Worm (Caenorhabditis elegans) whole organism, mixed stage, embryonic: ENCODE results near the gene R04B5.1.

Experiments
- M03D4.4 ChIP-seq: sonication (generic microtip); optimal IDR thresholded peaks from 2 replicates; lab custom pipeline; 2017; ENCODE audit warnings: mild to moderate bottlenecking, missing genetic modification characterization, missing compliant biosample characterization
- bed-3 ChIP-seq: fragments of 200-800 bp; sonication (Bioruptor generic); optimal IDR thresholded peaks from 3 replicates; lab custom pipeline; 2018; ENCODE audit warnings: mild to moderate bottlenecking, missing genetic modification characterization, moderate library complexity, missing compliant biosample characterization
- blmp-1 ChIP-seq: fragments of 150-350 bp; optimal IDR thresholded peaks from 2 replicates; lab custom pipeline; 2014; ENCODE audit warnings: missing biosample characterization, missing genetic modification characterization
- ceh-39 ChIP-seq: fragments of 150-350 bp; optimal IDR thresholded peaks from 2 replicates; lab custom pipeline; 2014; ENCODE audit warnings: missing biosample characterization, missing genetic modification characterization
- ceh-43 ChIP-seq: fragments of 200-800 bp; sonication (Bioruptor generic); optimal IDR thresholded peaks from 2 replicates; lab custom pipeline; 2018; ENCODE audit warnings: mild to moderate bottlenecking, missing genetic modification characterization, moderate library complexity, missing compliant biosample characterization
- ceh-83 ChIP-seq: fragments of 200-800 bp; sonication (Bioruptor generic); optimal IDR thresholded peaks from 2 replicates; lab custom pipeline; 2018; ENCODE audit warnings: mild to moderate bottlenecking, missing genetic modification characterization, missing compliant biosample characterization
- ces-1 ChIP-seq: fragments of 150-350 bp; optimal IDR thresholded peaks from 2 replicates; lab custom pipeline; 2014; ENCODE audit warnings: missing biosample characterization, missing genetic modification reagents, missing genetic modification characterization
- cnd-1 ChIP-seq: fragments of 200-800 bp; sonication (Bioruptor generic); optimal IDR thresholded peaks from 2 replicates; lab custom pipeline; 2018; ENCODE audit warnings: mild to moderate bottlenecking, missing genetic modification characterization, missing compliant biosample characterization
- drap-1 ChIP-seq: fragments of 200-800 bp; sonication (Bioruptor generic); optimal IDR thresholded peaks from 3 replicates; lab custom pipeline; 2018; ENCODE audit warnings: mild to moderate bottlenecking, missing genetic modification characterization, missing compliant biosample characterization
- elt-1 ChIP-seq: sonication (generic microtip); optimal IDR thresholded peaks from 2 replicates; lab custom pipeline; 2017; ENCODE audit warnings: missing genetic modification characterization, mild to moderate bottlenecking, missing compliant biosample characterization, antibody characterized with exemption, moderate library complexity, borderline replicate concordance; ENCODE audit not compliant: insufficient read depth
- elt-3 ChIP-seq: fragments of 150-350 bp; optimal IDR thresholded peaks from 2 replicates; lab custom pipeline; 2014; ENCODE audit warnings: missing biosample characterization, missing genetic modification characterization
- ham-2 ChIP-seq: fragments of 200-800 bp; sonication (Bioruptor generic); optimal IDR thresholded peaks from 2 replicates; lab custom pipeline; 2018; ENCODE audit warnings: mild to moderate bottlenecking, missing genetic modification characterization, missing compliant biosample characterization
- hlh-1 ChIP-seq: fragments of 150-350 bp; optimal IDR thresholded peaks from 2 replicates; lab custom pipeline; 2014; ENCODE audit warnings: missing biosample characterization, missing genetic modification reagents, missing genetic modification characterization
- lin-13 ChIP-seq: fragments of 150-350 bp; optimal IDR thresholded peaks from 2 replicates; lab custom pipeline; 2014; ENCODE audit warnings: missing biosample characterization, missing genetic modification characterization
- lin-32 ChIP-seq: fragments of 200-800 bp; sonication (Bioruptor generic); optimal IDR thresholded peaks from 2 replicates; lab custom pipeline; 2018; ENCODE audit warnings: mild to moderate bottlenecking, missing genetic modification characterization, missing compliant biosample characterization
- lsy-2 ChIP-seq: fragments of 150-350 bp; optimal IDR thresholded peaks from 2 replicates; lab custom pipeline; 2014; ENCODE audit warnings: missing biosample characterization, missing genetic modification characterization
- mab-5 ChIP-seq: fragments of 150-350 bp; optimal IDR thresholded peaks from 2 replicates; lab custom pipeline; 2014; ENCODE audit warnings: missing biosample characterization, missing genetic modification characterization
- mep-1 ChIP-seq: fragments of 150-350 bp; optimal IDR thresholded peaks from 2 replicates; lab custom pipeline; 2017; ENCODE audit warnings: missing biosample characterization, missing genetic modification reagents, missing genetic modification characterization, inconsistent platforms
- mls-2 ChIP-seq: sonication (generic microtip); optimal IDR thresholded peaks from 2 replicates; lab custom pipeline; 2016; ENCODE audit warnings: mild to moderate bottlenecking, missing genetic modification characterization, moderate library complexity, missing compliant biosample characterization
- nhr-12 ChIP-seq: fragments of 150-350 bp; optimal IDR thresholded peaks from 2 replicates; lab custom pipeline; 2014; ENCODE audit warnings: missing biosample characterization, missing genetic modification characterization
- nhr-2 ChIP-seq: fragments of 150-350 bp; optimal IDR thresholded peaks from 2 replicates; lab custom pipeline; 2014; ENCODE audit warnings: missing biosample characterization, missing genetic modification characterization
- nhr-237 ChIP-seq: fragments of 150-350 bp; optimal IDR thresholded peaks from 2 replicates; lab custom pipeline; 2014; ENCODE audit warnings: missing biosample characterization, missing genetic modification characterization
- nhr-76 ChIP-seq: sonication (generic microtip); optimal IDR thresholded peaks from 2 replicates; lab custom pipeline; 2017; ENCODE audit warnings: missing biosample characterization, missing genetic modification characterization
- pha-4 ChIP-seq: fragments of 150-350 bp; optimal IDR thresholded peaks from 2 replicates; lab custom pipeline; 2018; ENCODE audit warnings: missing biosample characterization, missing genetic modification reagents, missing genetic modification characterization
- sem-2 ChIP-seq: fragments of 200-800 bp; sonication (Bioruptor generic); optimal IDR thresholded peaks from 2 replicates; lab custom pipeline; 2018; ENCODE audit warnings: mild to moderate bottlenecking, missing genetic modification characterization, missing compliant biosample characterization
- snpc-4 ChIP-seq: fragments of 150-350 bp; optimal IDR thresholded peaks from 2 replicates; lab custom pipeline; 2014; ENCODE audit warnings: missing biosample characterization, missing genetic modification characterization
- sptf-1 ChIP-seq: sonication (generic microtip); optimal IDR thresholded peaks from 2 replicates; lab custom pipeline; 2017; ENCODE audit warnings: mild to moderate bottlenecking, missing genetic modification characterization, moderate library complexity, missing compliant biosample characterization
- tbx-8 ChIP-seq: fragments of 200-800 bp; sonication (Bioruptor generic); optimal IDR thresholded peaks from 2 replicates; lab custom pipeline; 2018; ENCODE audit warnings: mild to moderate bottlenecking, missing genetic modification characterization, moderate library complexity, missing compliant biosample characterization
- unc-120 ChIP-seq: sonication (generic microtip); optimal IDR thresholded peaks from 2 replicates; lab custom pipeline; 2017; ENCODE audit warnings: missing genetic modification characterization, missing compliant biosample characterization; ENCODE audit not compliant: poor library complexity, severe bottlenecking
- unc-39 ChIP-seq: fragments of 150-350 bp; optimal IDR thresholded peaks from 2 replicates; lab custom pipeline; 2014; ENCODE audit warnings: missing biosample characterization, missing genetic modification characterization
- unc-62 ChIP-seq: fragments of 150-350 bp; optimal IDR thresholded peaks from 2 replicates; lab custom pipeline; 2014; ENCODE audit warnings: missing biosample characterization, missing genetic modification reagents, missing genetic modification characterization
- zip-8 ChIP-seq: fragments of 150-350 bp; optimal IDR thresholded peaks from 2 replicates; lab custom pipeline; 2014; ENCODE audit warnings: missing biosample characterization, missing genetic modification characterization
- ztf-11 ChIP-seq: fragments of 150-350 bp; optimal IDR thresholded peaks from 2 replicates; lab custom pipeline; 2014; ENCODE audit warnings: missing biosample characterization, missing genetic modification characterization

The R04B5.1 gene

DNA sequence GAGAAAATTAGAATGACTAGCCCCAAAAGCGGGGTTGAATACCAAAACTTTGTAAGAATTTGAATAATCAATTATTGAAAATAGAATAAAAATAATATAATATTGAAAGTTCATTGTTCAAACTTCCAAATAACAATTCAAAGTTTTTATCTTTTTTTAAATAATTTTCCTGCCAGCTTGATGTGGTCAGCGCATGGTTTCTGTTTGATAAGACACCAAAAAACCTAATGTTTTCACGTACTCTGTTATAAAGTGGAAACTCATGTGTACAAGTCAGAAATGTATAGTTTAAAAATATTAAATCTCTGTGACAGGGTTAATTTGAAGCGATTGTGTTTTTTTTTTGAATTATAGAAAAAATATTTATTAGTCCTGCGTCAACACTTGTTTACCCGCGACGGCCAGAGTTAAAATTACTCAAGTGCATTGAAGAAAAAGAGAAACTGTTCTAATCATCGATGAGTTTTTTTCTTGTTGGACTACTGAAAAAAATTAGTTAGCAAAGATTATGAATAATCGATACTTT, 26.7 kb upstream of the R04B5.1 start, which contains the start of gene ugt-17:
TSS of gene ugt-17 (minus strand) at position 180 of the 526 bp plus-strand sequence.
- no peak for TF ChIP-seq pha-4 (tag; lab: Kevin White, UChicago)
- TF ChIP-seq tbx-8, result no peak
- no peak for TF ChIP-seq sptf-1 (tag; lab: Kevin White, UChicago)
- TF ChIP-seq lin-13 (tag; lab: Kevin White, UChicago), result no peak
- no peak for TF ChIP-seq lsy-2 (tag; lab: Kevin White, UChicago)
- no peak for TF ChIP-seq nhr-237 (tag; lab: Kevin White, UChicago)
- no peak for TF ChIP-seq nhr-2 (tag; lab: Kevin White, UChicago)
- TF ChIP-seq sem-2, result no peak
- no peak for TF ChIP-seq unc-62 (GFP tag; lab: Kevin White, UChicago)
- TF ChIP-seq drap-1 (GFP tag; lab: Kevin White, UChicago), result no peak
- TF ChIP-seq unc-120 (tag; lab: Kevin White, UChicago), result no peak
- no peak for TF ChIP-seq lin-32 (GFP tag; lab: Kevin White, UChicago)
- TF ChIP-seq blmp-1 (tag; lab: Kevin White, UChicago), result no peak
- no peak for TF ChIP-seq ztf-11 (tag; lab: Kevin White, UChicago)

DNA sequence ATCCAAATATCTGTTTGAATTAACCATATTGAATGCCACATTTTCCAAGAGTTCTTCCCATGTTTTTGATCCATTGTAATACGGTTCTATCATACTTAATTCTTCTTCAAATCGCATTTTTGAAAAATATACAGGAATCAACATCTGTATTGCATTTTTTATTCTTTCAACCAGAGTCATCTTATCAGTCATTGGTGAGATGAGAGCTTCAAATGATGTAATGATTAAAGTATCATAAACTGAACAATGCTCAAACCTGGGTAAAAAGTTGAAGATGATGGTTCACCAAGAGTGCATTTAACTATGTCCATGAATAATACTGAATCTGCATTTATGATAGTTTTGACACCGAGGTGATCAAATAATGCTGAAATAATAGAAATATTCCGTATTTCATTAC, 25.7 kb upstream of the R04B5.1 start:
- TF ChIP-seq ceh-43 (GFP tag; lab: Kevin White, UChicago), result no peak
- no peak for TF ChIP-seq drap-1 (GFP tag; lab: Kevin White, UChicago)
- no peak for TF ChIP-seq ces-1 (GFP tag; lab: Kevin White, UChicago)
- TF ChIP-seq, all 35 proteins: peak for 0

DNA sequence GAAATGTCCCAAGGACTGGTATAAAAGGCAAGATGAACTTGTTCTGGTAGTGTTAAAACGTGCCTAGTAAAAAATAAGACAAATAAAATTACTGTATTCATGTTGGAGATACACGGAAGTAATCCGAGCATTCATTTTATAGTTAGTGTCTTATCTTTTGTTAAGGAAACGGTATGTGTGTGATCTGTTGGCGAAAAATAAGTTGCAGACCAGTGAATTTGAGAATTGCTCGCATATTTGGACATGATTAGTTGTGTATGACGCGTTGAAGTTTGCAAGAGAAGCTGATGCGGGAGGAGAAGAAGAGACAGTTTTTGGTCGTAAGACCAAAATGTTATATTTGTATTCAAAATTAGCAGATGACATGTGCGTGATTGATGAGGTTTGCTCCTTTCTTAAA, 23.8 kb upstream of the R04B5.1 start, which contains the start of gene C08B6.14:
TSS of gene C08B6.14 (minus strand) at position 101 of the 400 bp plus-strand sequence.
- TF ChIP-seq nhr-237 (tag; lab: Kevin White, UChicago) (no peak), ztf-11 (tag; lab: Kevin White, UChicago) (no peak), lsy-2 (tag; lab: Kevin White, UChicago) (no peak), ham-2 (GFP tag; lab: Kevin White, UChicago) (no peak), ceh-39 (tag; lab: Kevin White, UChicago) (no peak), ceh-43 (GFP tag; lab: Kevin White, UChicago) (no peak), sptf-1 (tag; lab: Kevin White, UChicago) (no peak), nhr-76 (tag; lab: Kevin White, UChicago) (no peak), blmp-1 (tag; lab: Kevin White, UChicago) (no peak)

DNA sequence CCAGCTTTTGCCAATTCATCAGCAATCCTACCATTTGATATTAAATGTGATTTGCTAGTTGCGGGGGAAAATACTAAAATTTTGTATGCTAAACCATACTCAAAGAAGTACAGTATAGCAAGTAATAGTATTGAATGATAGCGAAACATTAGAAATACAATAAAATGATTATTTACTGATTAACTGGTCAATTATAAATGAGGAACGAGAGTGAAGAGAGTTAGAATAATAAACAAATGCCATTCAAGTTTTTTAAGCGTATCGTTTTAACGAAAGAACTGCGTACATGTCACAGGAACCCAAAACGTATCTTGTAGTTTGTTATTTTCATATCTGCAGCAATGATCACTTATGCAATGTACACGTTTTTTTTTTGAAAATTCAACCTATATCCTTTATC, 20.3 kb upstream of the R04B5.1 start, which contains the start of gene ugt-47:
TSS of gene ugt-47 (minus strand) at position 169 of the 400 bp plus-strand sequence.
- TF ChIP-seq ztf-11 (tag; lab: Kevin White, UChicago) (no peak), mep-1 (tag; lab: Kevin White, UChicago) (no peak), unc-62 (GFP tag; lab: Kevin White, UChicago) (no peak), M03D4.4 (tag; lab: Kevin White, UChicago) (no peak), bed-3 (GFP tag; lab: Kevin White, UChicago) (no peak), zip-8 (tag; lab: Kevin White, UChicago) (no peak), nhr-76 (tag; lab: Kevin White, UChicago) (no peak), mab-5 (tag; lab: Kevin White, UChicago) (no peak), blmp-1 (tag; lab: Kevin White, UChicago) (no peak), lin-32 (GFP tag; lab: Kevin White, UChicago) (no peak), sptf-1 (tag; lab: Kevin White, UChicago) (no peak), elt-3 (no peak), nhr-2 (tag; lab: Kevin White, UChicago) (no peak), ces-1 (GFP tag; lab: Kevin White, UChicago) (no peak), mls-2 (tag; lab: Kevin White, UChicago) (no peak), lsy-2 (tag; lab: Kevin White, UChicago) (no peak), unc-39 (tag; lab: Kevin White, UChicago) (no peak), cnd-1 (tag; lab: Kevin White, UChicago) (no peak), ceh-43 (GFP tag; lab: Kevin White, UChicago) (no peak)

DNA sequence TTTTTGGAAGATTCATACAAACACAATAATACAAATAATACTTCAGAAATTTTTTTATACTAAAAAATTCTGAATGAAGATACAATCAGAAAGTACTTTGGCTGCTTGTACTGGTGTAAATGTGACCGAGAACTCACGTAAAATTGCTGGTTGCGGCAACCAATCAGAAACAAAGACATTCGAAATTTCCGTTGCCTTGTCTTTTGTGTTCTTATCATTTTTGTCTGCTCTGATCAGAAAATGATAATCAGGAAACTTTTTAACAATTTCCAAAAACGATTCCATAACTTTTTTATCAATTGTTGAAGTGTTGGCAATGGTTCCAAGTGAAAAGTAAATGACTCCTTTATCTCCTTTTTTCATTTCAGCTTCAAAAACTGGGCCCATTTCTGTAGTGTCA, 18.8 kb upstream of the R04B5.1 start:
- TF ChIP-seq sem-2 (no peak), elt-1 (tag; lab: Kevin White, UChicago) (no peak), pha-4 (tag; lab: Kevin White, UChicago) (no peak), nhr-2 (tag; lab: Kevin White, UChicago) (no peak), tbx-8 (no peak), hlh-1 (no peak), unc-39 (tag; lab: Kevin White, UChicago) (no peak), ceh-83 (GFP tag; lab: Kevin White, UChicago) (no peak), mab-5 (tag; lab: Kevin White, UChicago) (no peak), ces-1 (GFP tag; lab: Kevin White, UChicago) (no peak), lsy-2 (tag; lab: Kevin White, UChicago) (no peak), nhr-237 (tag; lab: Kevin White, UChicago) (no peak), sptf-1 (tag; lab: Kevin White, UChicago) (no peak), nhr-12 (tag; lab: Kevin White, UChicago) (no peak), mep-1 (tag; lab: Kevin White, UChicago) (no peak), snpc-4 (no peak), cnd-1 (tag; lab: Kevin White, UChicago) (no peak), drap-1 (GFP tag; lab: Kevin White, UChicago) (no peak), ztf-11 (tag; lab: Kevin White, UChicago) (no peak)
